Fruit fly (Drosophila melanogaster): ENCODE data around the gene elav.

The elav gene

DNA sequence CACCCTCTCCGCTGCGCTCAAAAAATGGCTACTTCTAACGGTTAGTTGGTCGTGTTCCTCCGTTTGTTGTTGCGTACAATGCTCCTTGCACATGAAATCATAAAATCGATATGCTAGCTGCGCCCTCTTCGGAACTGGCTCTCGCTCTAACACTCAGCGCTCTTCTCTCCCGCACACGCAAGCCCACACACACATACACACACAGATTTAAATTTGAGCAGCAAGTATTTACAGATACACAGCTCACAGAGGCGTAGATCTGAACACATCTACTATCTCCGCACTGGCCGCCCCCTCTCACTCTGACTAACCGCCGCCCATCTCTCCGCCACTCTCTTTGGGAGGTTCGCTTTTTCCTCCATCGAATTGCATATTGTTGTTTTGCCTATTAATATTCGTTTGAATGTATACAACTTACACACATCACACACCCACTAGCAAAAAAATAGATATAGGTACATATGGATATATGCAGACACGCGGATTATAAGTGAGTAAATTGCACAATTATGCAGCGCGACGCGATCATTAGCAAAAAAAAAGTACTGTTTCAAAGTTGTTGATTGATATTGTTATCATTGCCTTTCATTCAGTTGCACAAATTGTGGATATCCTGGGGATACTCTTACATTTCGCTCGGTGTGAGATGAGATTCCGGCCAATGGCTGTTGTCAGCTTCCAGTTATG, 526 bp downstream of the elav start (continued):
- TF ChIP-seq TFAM (GFP tag; optimal IDR thresholded peaks at IDR 0.05), result no peak
- peak; percentile 50 for TF ChIP-seq CG18262 (tag; optimal IDR thresholded peaks at IDR 0.05)
- no peak for TF ChIP-seq gfzf (GFP tag; optimal IDR thresholded peaks at IDR 0.05)
- TF ChIP-seq CG9876 (GFP tag; optimal IDR thresholded peaks at IDR 0.05), result peak; percentile 82
- TF ChIP-seq Sox100B (GFP tag; optimal IDR thresholded peaks at IDR 0.05), result no peak
- peak; percentile 93 for TF ChIP-seq ab (GFP tag; optimal IDR thresholded peaks at IDR 0.05)
- TF ChIP-seq pros (GFP tag; optimal IDR thresholded peaks at IDR 0.05), result peak; percentile 9
- TF ChIP-seq CG1233 (GFP tag; optimal IDR thresholded peaks at IDR 0.05), result peak; percentile 82
- peak; percentile 95 for TF ChIP-seq mirr (GFP tag; optimal IDR thresholded peaks at IDR 0.05)
- no peak for TF ChIP-seq Sin3A (optimal IDR thresholded peaks at IDR 0.05)
- TF ChIP-seq CG10565 (GFP tag; optimal IDR thresholded peaks at IDR 0.05), result no peak
- TF ChIP-seq CG15011 (GFP tag; optimal IDR thresholded peaks at IDR 0.05), result peak; percentile 37
- TF ChIP-seq CG10366 (GFP tag; IDR thresholded peaks at IDR 0.05), result peak; percentile 84
- peak; percentile 83 for TF ChIP-seq maf-S (GFP tag; optimal IDR thresholded peaks at IDR 0.05)
- peak; percentile 84 for TF ChIP-seq sug (tag; optimal IDR thresholded peaks at IDR 0.05)
- peak; percentile 72 for TF ChIP-seq tap (tag; optimal IDR thresholded peaks at IDR 0.05)
- TF ChIP-seq CG8924 (tag; optimal IDR thresholded peaks at IDR 0.05), result peak; percentile 78
- TF ChIP-seq CG3281 (GFP tag; optimal IDR thresholded peaks at IDR 0.05), result peak; percentile 61
- peak; percentile 16 for TF ChIP-seq CG15601 (tag; optimal IDR thresholded peaks at IDR 0.05)
- peak; percentile 78 for TF ChIP-seq E2f1 (GFP tag; IDR thresholded peaks at IDR 0.05)
- peak; percentile 80 for TF ChIP-seq grau (tag; optimal IDR thresholded peaks at IDR 0.05)
- TF ChIP-seq so (GFP tag; IDR thresholded peaks at IDR 0.05), result peak; percentile 82; the same call in 2 of the 3 replicates
- no peak for TF ChIP-seq salm (tag; optimal IDR thresholded peaks at IDR 0.05)
- TF ChIP-seq cg (GFP tag; optimal IDR thresholded peaks at IDR 0.05), result peak; percentile 86
- TF ChIP-seq HLH54F (GFP tag; optimal IDR thresholded peaks at IDR 0.05), result peak; percentile 93
- peak; percentile 8 for TF ChIP-seq CG3065 (GFP tag; optimal IDR thresholded peaks at IDR 0.05)
- TF ChIP-seq ato (GFP tag; IDR thresholded peaks at IDR 0.05; ENCODE audit: partially characterized antibody), result no peak
- TF ChIP-seq Adf1 (GFP tag; IDR thresholded peaks at IDR 0.05), result peak; percentile 44; the same call in 1 of the 2 replicates
- TF ChIP-seq ATbp (GFP tag; optimal IDR thresholded peaks at IDR 0.05), result peak; percentile 76
- peak; percentile 28 for TF ChIP-seq CG3995 (GFP tag; optimal IDR thresholded peaks at IDR 0.05)
- TF ChIP-seq Side (GFP tag; optimal IDR thresholded peaks at IDR 0.05), result peak; percentile 92
- TF ChIP-seq danr (GFP tag; IDR thresholded peaks at IDR 0.05), result 0 out of 2 replicates have a peak, but pooled peaks have one; percentile 30
- no peak for TF ChIP-seq CG7357 (GFP tag; IDR thresholded peaks at IDR 0.05)
- peak; percentile 84 for TF ChIP-seq CG15514 (GFP tag; optimal IDR thresholded peaks at IDR 0.05)
- peak; percentile 41 for TF ChIP-seq CG8388 (GFP tag; optimal IDR thresholded peaks at IDR 0.05)
- peak; percentile 82 for TF ChIP-seq Awh (GFP tag; IDR thresholded peaks at IDR 0.05)
- TF ChIP-seq chm (GFP tag; IDR thresholded peaks at IDR 0.05), result peak; percentile 92
- peak; percentile 96 for TF ChIP-seq slbo (GFP tag; IDR thresholded peaks at IDR 0.05)
- TF ChIP-seq exex (tag; optimal IDR thresholded peaks at IDR 0.05), result peak; percentile 52
- TF ChIP-seq CG1792 (GFP tag; optimal IDR thresholded peaks at IDR 0.05), result peak; percentile 72
- no peak for TF ChIP-seq jing (GFP tag; optimal IDR thresholded peaks at IDR 0.05)
- TF ChIP-seq CG6175 (GFP tag; IDR thresholded peaks at IDR 0.05), result peak; percentile 90
- TF ChIP-seq B-H2 (GFP tag; optimal IDR thresholded peaks at IDR 0.05), result peak; percentile 95
- peak; percentile 44 for TF ChIP-seq CG10267 (tag; optimal IDR thresholded peaks at IDR 0.05)
- peak; percentile 76 for TF ChIP-seq Nf-YC (tag; optimal IDR thresholded peaks at IDR 0.05)
- TF ChIP-seq Asciz (GFP tag; optimal IDR thresholded peaks at IDR 0.05), result peak; percentile 67
- peak; percentile 66 for TF ChIP-seq kay (GFP tag; optimal IDR thresholded peaks at IDR 0.05)
- peak; percentile 97 for TF ChIP-seq CG12769 (tag; optimal IDR thresholded peaks at IDR 0.05)
- TF ChIP-seq ERR (GFP tag; optimal IDR thresholded peaks at IDR 0.05), result peak; percentile 78
- TF ChIP-seq CG13296 (GFP tag; optimal IDR thresholded peaks at IDR 0.05), result peak; percentile 87

All from whole organism, embryonic.